Fruit fly (Drosophila melanogaster): Measurements from ENCODE around the gene CG42635.

Gene CG42635

DNA sequence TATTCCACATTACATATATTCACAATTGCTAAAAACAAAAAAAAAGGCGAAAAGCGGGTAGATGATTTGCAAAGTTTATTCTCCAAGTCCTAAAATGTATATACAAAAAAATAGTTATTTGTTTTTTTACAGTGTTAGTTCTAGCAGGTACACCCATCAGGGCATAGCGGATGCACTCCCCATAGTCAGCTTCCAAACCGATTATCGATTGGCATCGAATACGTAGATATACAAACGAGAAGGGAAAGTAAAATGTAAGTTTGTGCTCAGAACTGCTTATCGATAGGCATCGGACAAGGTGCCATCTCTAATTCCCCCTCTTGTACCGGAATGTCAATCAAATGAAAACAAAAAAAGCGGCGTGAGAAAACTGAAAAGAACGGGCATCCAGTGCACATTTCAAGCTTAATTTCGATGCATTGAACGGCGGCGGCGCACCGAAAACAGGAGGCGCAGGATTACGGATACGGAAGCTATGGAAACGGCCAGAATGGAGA is 44.6 kb upstream of the CG42635 start, which contains the start of gene CG5674 (continued):
- TF ChIP-seq CG10147 (GFP tag; optimal IDR thresholded peaks at IDR 0.05) = no peak
- peak; percentile 58; the same call in 1 of the 3 replicates for TF ChIP-seq CG3726 (GFP tag; IDR thresholded peaks at IDR 0.05)
- no peak for TF ChIP-seq luna (GFP tag; optimal IDR thresholded peaks at IDR 0.05)
- TF ChIP-seq CG16813 (GFP tag; IDR thresholded peaks at IDR 0.05; ENCODE audit: partially characterized antibody) = peak; percentile 92
- TF ChIP-seq tna (GFP tag; IDR thresholded peaks at IDR 0.05; ENCODE audit: partially characterized antibody) = peak; percentile 83
- TF ChIP-seq Oaz (GFP tag; IDR thresholded peaks at IDR 0.05) = no peak
- peak; percentile 93 for TF ChIP-seq Bgb (GFP tag; IDR thresholded peaks at IDR 0.05; ENCODE audit: partially characterized antibody)
- TF ChIP-seq Optix (GFP tag; IDR thresholded peaks at IDR 0.05) = no peak
- TF ChIP-seq CG10321 (GFP tag; IDR thresholded peaks at IDR 0.05) = peak; percentile 10; the same call in 1 of the 2 replicates
- TF ChIP-seq Xbp1 (GFP tag; optimal IDR thresholded peaks at IDR 0.05) = peak; percentile 58
- TF ChIP-seq Six4 (GFP tag; optimal IDR thresholded peaks at IDR 0.05) = no peak
- peak; percentile 82 for TF ChIP-seq CG2116 (GFP tag; optimal IDR thresholded peaks at IDR 0.05)
- TF ChIP-seq CrebB (tag; optimal IDR thresholded peaks at IDR 0.05) = peak; percentile 14
- 0 out of 2 replicates have a peak, but pooled peaks have one; percentile 12 for TF ChIP-seq CG6272 (GFP tag; IDR thresholded peaks at IDR 0.05)
- peak; percentile 65 for TF ChIP-seq CG14860 (GFP tag; IDR thresholded peaks at IDR 0.05; ENCODE audit: partially characterized antibody)
- TF ChIP-seq ap (GFP tag; IDR thresholded peaks at IDR 0.05) = no peak
- TF ChIP-seq mld (GFP tag; IDR thresholded peaks at IDR 0.05; ENCODE audit: partially characterized antibody) = peak; percentile 85
- peak; percentile 19 for TF ChIP-seq psq (GFP tag; optimal IDR thresholded peaks at IDR 0.05)
- no peak for TF ChIP-seq Hey (tag; optimal IDR thresholded peaks at IDR 0.05)
- peak; percentile 21 for TF ChIP-seq Dp (GFP tag; optimal IDR thresholded peaks at IDR 0.05)
- 0 out of 2 replicates have a peak, but pooled peaks have one; percentile 18 for TF ChIP-seq CG1024 (GFP tag; IDR thresholded peaks at IDR 0.05)
- TF ChIP-seq Antp (GFP tag; optimal IDR thresholded peaks at IDR 0.05) = peak; percentile 41
- TF ChIP-seq fu2 (GFP tag; optimal IDR thresholded peaks at IDR 0.05) = peak; percentile 44
- peak; percentile 86 for TF ChIP-seq CG13287 (GFP tag; IDR thresholded peaks at IDR 0.05; ENCODE audit: partially characterized antibody)
- no peak for TF ChIP-seq CG18476 (GFP tag; optimal IDR thresholded peaks at IDR 0.05)
- TF ChIP-seq crp (GFP tag; optimal IDR thresholded peaks at IDR 0.05) = peak in 1 of 2 experiments; percentile 26
- no peak for TF ChIP-seq Nf-YC (tag; optimal IDR thresholded peaks at IDR 0.05)
- TF ChIP-seq stwl (tag; optimal IDR thresholded peaks at IDR 0.05) = peak; percentile 96
- TF ChIP-seq Dbx (GFP tag; IDR thresholded peaks at IDR 0.05) = peak; percentile 82
- no peak for TF ChIP-seq mirr (GFP tag; optimal IDR thresholded peaks at IDR 0.05)
- no peak for TF ChIP-seq wor (GFP tag; IDR thresholded peaks at IDR 0.05)
- no peak for TF ChIP-seq CG6654 (GFP tag; optimal IDR thresholded peaks at IDR 0.05)
- no peak for TF ChIP-seq CG10565 (GFP tag; optimal IDR thresholded peaks at IDR 0.05)
- TF ChIP-seq hbn (GFP tag; IDR thresholded peaks at IDR 0.05; ENCODE audit: partially characterized antibody) = peak; percentile 80
- peak; percentile 66 for TF ChIP-seq mam (GFP tag; optimal IDR thresholded peaks at IDR 0.05)
- peak; percentile 72 for TF ChIP-seq trem (tag; optimal IDR thresholded peaks at IDR 0.05)
- TF ChIP-seq dm (GFP tag; optimal IDR thresholded peaks at IDR 0.05) = peak; percentile 59
- 0 out of 2 replicates have a peak, but pooled peaks have one; percentile 34 for TF ChIP-seq CG14667 (GFP tag; IDR thresholded peaks at IDR 0.05)
- TF ChIP-seq CG2678 (tag; optimal IDR thresholded peaks at IDR 0.05) = no peak
- TF ChIP-seq CG4854 (GFP tag; optimal IDR thresholded peaks at IDR 0.05) = no peak
- TF ChIP-seq caup (GFP tag; optimal IDR thresholded peaks at IDR 0.05; ENCODE audit: severe bottlenecking) = peak; percentile 50
- TF ChIP-seq nerfin-2 (GFP tag; IDR thresholded peaks at IDR 0.05; ENCODE audit: partially characterized antibody) = peak; percentile 84; the same call in 1 of the 2 replicates
- TF ChIP-seq dysf (GFP tag; IDR thresholded peaks at IDR 0.05) = peak; percentile 51; the same call in 2 of the 3 replicates
- peak; percentile 43 for TF ChIP-seq ERR (GFP tag; optimal IDR thresholded peaks at IDR 0.05)
- TF ChIP-seq CG1792 (GFP tag; optimal IDR thresholded peaks at IDR 0.05) = peak; percentile 46
- peak; percentile 44; the same call in 3 of the 4 replicates for TF ChIP-seq Gug (GFP tag; IDR thresholded peaks at IDR 0.05)
- TF ChIP-seq Ets65A (GFP tag) = peak; percentile 95
- TF ChIP-seq sisA (GFP tag; IDR thresholded peaks at IDR 0.05) = peak; percentile 48
- TF ChIP-seq CG10654 (GFP tag; optimal IDR thresholded peaks at IDR 0.05) = no peak

Data from whole organism, embryonic.